1 fruit fly cellular context compared by ENCODE assay signal in genomic region chrX:2301613-2302522, dm6.
TF ChIP-seq lines count a peak whose summit lies in the region.

No protein-coding gene starts in this region.

TF ChIP-seq in whole organism, embryonic, 481 proteins besides CTCF, POLR2A, EP300 and RAD21 (continued from another document and continues in another):
- TF ChIP-seq ken (GFP tag; IDR thresholded peaks at IDR 0.05; lab: Robert Waterston, UW) (peak; percentile 74; the same call in 2 of the 3 replicates), CG12155 (GFP tag; optimal IDR thresholded peaks at IDR 0.05; lab: Kevin White, UChicago) (peak; percentile 78), CG5180 (GFP tag; optimal IDR thresholded peaks at IDR 0.05; lab: Kevin White, UChicago) (peak; percentile 70), twi (tag; optimal IDR thresholded peaks at IDR 0.05; lab: Kevin White, UChicago) (peak; percentile 71), oc (tag; optimal IDR thresholded peaks at IDR 0.05; lab: Kevin White, UChicago) (peak; percentile 76), prd (optimal IDR thresholded peaks at IDR 0.05; lab: Kevin White, UChicago) (no peak), prd (GFP tag; IDR thresholded peaks at IDR 0.05; lab: Robert Waterston, UW) (peak; percentile 90), H2.0 (GFP tag; IDR thresholded peaks at IDR 0.05; lab: Robert Waterston, UW) (peak; percentile 77), aop (GFP tag; IDR thresholded peaks at IDR 0.05; lab: Robert Waterston, UW) (no peak), odd (GFP tag; optimal IDR thresholded peaks at IDR 0.05; lab: Kevin White, UChicago) (peak; percentile 62), CG2889 (GFP tag; IDR thresholded peaks at IDR 0.05; lab: Robert Waterston, UW) (peak; percentile 51; the same call in 1 of the 3 replicates), Nf-YB (GFP tag; optimal IDR thresholded peaks at IDR 0.05; lab: Kevin White, UChicago) (peak; percentile 49), CG18764 (GFP tag; optimal IDR thresholded peaks at IDR 0.05; lab: Kevin White, UChicago) (peak; percentile 71), org-1 (GFP tag; optimal IDR thresholded peaks at IDR 0.05; lab: Kevin White, UChicago) (peak; percentile 85), CG7963 (GFP tag; IDR thresholded peaks at IDR 0.05; lab: Robert Waterston, UW; ENCODE audit: partially characterized antibody) (no peak), ind (GFP tag; optimal IDR thresholded peaks at IDR 0.05; lab: Kevin White, UChicago) (peak; percentile 85), hb (GFP tag; IDR thresholded peaks at IDR 0.05; lab: Robert Waterston, UW; ENCODE audit: partially characterized antibody) (no peak), CG4424 (GFP tag; optimal IDR thresholded peaks at IDR 0.05; lab: Kevin White, UChicago) (peak; percentile 79), unc-4 (GFP tag; IDR thresholded peaks at IDR 0.05; lab: Robert Waterston, UW; ENCODE audit: partially characterized antibody) (no peak), lilli (GFP tag; optimal IDR thresholded peaks at IDR 0.05; lab: Kevin White, UChicago) (peak; percentile 78), CG12942 (GFP tag; optimal IDR thresholded peaks at IDR 0.05; lab: Kevin White, UChicago) (peak; percentile 79), CG9215 (GFP tag; IDR thresholded peaks at IDR 0.05; lab: Robert Waterston, UW) (peak; percentile 70; the same call in 1 of the 2 replicates), CG2712 (tag; optimal IDR thresholded peaks at IDR 0.05; lab: Kevin White, UChicago) (peak; percentile 84), CG10431 (GFP tag; optimal IDR thresholded peaks at IDR 0.05; lab: Kevin White, UChicago) (peak; percentile 53), PHDP (tag; optimal IDR thresholded peaks at IDR 0.05; lab: Kevin White, UChicago) (peak; percentile 84), CG12219 (GFP tag; optimal IDR thresholded peaks at IDR 0.05; lab: Kevin White, UChicago) (peak; percentile 86), trem (tag; optimal IDR thresholded peaks at IDR 0.05; lab: Kevin White, UChicago) (peak; percentile 57), CG4730 (GFP tag; IDR thresholded peaks at IDR 0.05; lab: Robert Waterston, UW) (peak; percentile 67), ac (GFP tag; optimal IDR thresholded peaks at IDR 0.05; lab: Kevin White, UChicago) (peak; percentile 23), cwo (GFP tag; optimal IDR thresholded peaks at IDR 0.05; lab: Kevin White, UChicago) (peak; percentile 62), scrt (GFP tag; optimal IDR thresholded peaks at IDR 0.05; lab: Kevin White, UChicago) (peak; percentile 60), Lim3 (GFP tag; IDR thresholded peaks at IDR 0.05; lab: Robert Waterston, UW) (peak; percentile 63; the same call in 1 of the 2 replicates), kay (GFP tag; optimal IDR thresholded peaks at IDR 0.05; lab: Kevin White, UChicago) (peak; percentile 59), CG4820 (GFP tag; optimal IDR thresholded peaks at IDR 0.05; lab: Kevin White, UChicago) (peak; percentile 75), Fer2 (tag; optimal IDR thresholded peaks at IDR 0.05; lab: Kevin White, UChicago) (peak; percentile 60), mld (GFP tag; IDR thresholded peaks at IDR 0.05; lab: Robert Waterston, UW; ENCODE audit: partially characterized antibody) (no peak), Jarid2 (GFP tag; optimal IDR thresholded peaks at IDR 0.05; lab: Kevin White, UChicago) (peak; percentile 52), Spps (tag; optimal IDR thresholded peaks at IDR 0.05; lab: Kevin White, UChicago) (peak; percentile 55), CG4404 (GFP tag; IDR thresholded peaks at IDR 0.05; lab: Robert Waterston, UW) (peak; percentile 68), CG34376 (GFP tag; optimal IDR thresholded peaks at IDR 0.05; lab: Kevin White, UChicago) (peak; percentile 4), Doc3 (GFP tag; IDR thresholded peaks at IDR 0.05; lab: Robert Waterston, UW; ENCODE audit: partially characterized antibody) (no peak), CG1233 (GFP tag; optimal IDR thresholded peaks at IDR 0.05; lab: Kevin White, UChicago) (peak; percentile 78), CG2120 (GFP tag; optimal IDR thresholded peaks at IDR 0.05; lab: Kevin White, UChicago) (peak; percentile 69), sd (tag; optimal IDR thresholded peaks at IDR 0.05; lab: Kevin White, UChicago) (peak; percentile 37), Aef1 (GFP tag; IDR thresholded peaks at IDR 0.05; lab: Robert Waterston, UW) (peak; percentile 78), br (optimal IDR thresholded peaks at IDR 0.05; lab: Kevin White, UChicago) (no peak), Dad (GFP tag; optimal IDR thresholded peaks at IDR 0.05; lab: Kevin White, UChicago) (peak; percentile 75), CG14965 (GFP tag; optimal IDR thresholded peaks at IDR 0.05; lab: Kevin White, UChicago; ENCODE audit: borderline replicate concordance) (no peak), ap (GFP tag; IDR thresholded peaks at IDR 0.05; lab: Robert Waterston, UW) (peak; percentile 61), CG14014 (GFP tag; IDR thresholded peaks at IDR 0.05; lab: Robert Waterston, UW) (peak; percentile 73), CG12299 (tag; optimal IDR thresholded peaks at IDR 0.05; lab: Kevin White, UChicago) (peak; percentile 53), schlank (tag; optimal IDR thresholded peaks at IDR 0.05; lab: Kevin White, UChicago) (peak; percentile 60), knrl (GFP tag; IDR thresholded peaks at IDR 0.05; lab: Robert Waterston, UW; ENCODE audit: partially characterized antibody) (no peak), insv (GFP tag; optimal IDR thresholded peaks at IDR 0.05; lab: Kevin White, UChicago) (peak in 1 of 2 experiments; percentile 22), CG13287 (GFP tag; IDR thresholded peaks at IDR 0.05; lab: Robert Waterston, UW; ENCODE audit: partially characterized antibody) (no peak), CG43689 (GFP tag; IDR thresholded peaks at IDR 0.05; lab: Robert Waterston, UW) (0 out of 2 replicates have a peak, but pooled peaks have one; percentile 18), lmd (GFP tag; IDR thresholded peaks at IDR 0.05; lab: Robert Waterston, UW) (peak; percentile 90), Fer3 (tag; optimal IDR thresholded peaks at IDR 0.05; lab: Kevin White, UChicago) (peak; percentile 76), ash1 (GFP tag; optimal IDR thresholded peaks at IDR 0.05; lab: Kevin White, UChicago) (no peak), seq (GFP tag; IDR thresholded peaks at IDR 0.05; lab: Robert Waterston, UW) (peak; percentile 87), E2f1 (GFP tag; IDR thresholded peaks at IDR 0.05; lab: Robert Waterston, UW) (peak; percentile 79), Dfd (GFP tag; optimal IDR thresholded peaks at IDR 0.05; lab: Kevin White, UChicago) (no peak), danr (GFP tag; IDR thresholded peaks at IDR 0.05; lab: Robert Waterston, UW) (peak; percentile 82), chn (GFP tag; optimal IDR thresholded peaks at IDR 0.05; lab: Kevin White, UChicago) (peak; percentile 79), Gsc (GFP tag; IDR thresholded peaks at IDR 0.05; lab: Robert Waterston, UW) (peak; percentile 71), CG10654 (GFP tag; optimal IDR thresholded peaks at IDR 0.05; lab: Kevin White, UChicago) (peak; percentile 71), Lpt (GFP tag; optimal IDR thresholded peaks at IDR 0.05; lab: Kevin White, UChicago) (no peak), chm (GFP tag; IDR thresholded peaks at IDR 0.05; lab: Robert Waterston, UW) (peak; percentile 59; the same call in 1 of the 2 replicates), CG33557 (GFP tag; optimal IDR thresholded peaks at IDR 0.05; lab: Kevin White, UChicago) (peak; percentile 62), ATbp (GFP tag; optimal IDR thresholded peaks at IDR 0.05; lab: Kevin White, UChicago) (peak; percentile 79), tll (GFP tag; optimal IDR thresholded peaks at IDR 0.05; lab: Kevin White, UChicago) (no peak), btn (GFP tag; optimal IDR thresholded peaks at IDR 0.05; lab: Kevin White, UChicago) (peak; percentile 50), CG15479 (GFP tag; optimal IDR thresholded peaks at IDR 0.05; lab: Kevin White, UChicago) (no peak), D (optimal IDR thresholded peaks at IDR 0.05; lab: Kevin White, UChicago) (no peak), D (GFP tag; optimal IDR thresholded peaks at IDR 0.05; lab: Kevin White, UChicago) (peak; percentile 85), CG15696 (tag; optimal IDR thresholded peaks at IDR 0.05; lab: Kevin White, UChicago) (peak; percentile 47), Dip3 (GFP tag; optimal IDR thresholded peaks at IDR 0.05; lab: Kevin White, UChicago) (peak; percentile 54), caup (GFP tag; optimal IDR thresholded peaks at IDR 0.05; lab: Kevin White, UChicago; ENCODE audit: severe bottlenecking) (peak; percentile 81), CG12659 (GFP tag; optimal IDR thresholded peaks at IDR 0.05; lab: Kevin White, UChicago) (peak; percentile 85), hkb (optimal IDR thresholded peaks at IDR 0.05; lab: Kevin White, UChicago) (no peak), hkb (GFP tag; IDR thresholded peaks at IDR 0.05; lab: Robert Waterston, UW) (peak; percentile 85), gcm2 (GFP tag; optimal IDR thresholded peaks at IDR 0.05; lab: Kevin White, UChicago) (peak; percentile 45), repo (GFP tag; optimal IDR thresholded peaks at IDR 0.05; lab: Kevin White, UChicago) (peak; percentile 85), lbe (GFP tag; optimal IDR thresholded peaks at IDR 0.05; lab: Kevin White, UChicago) (no peak), H15 (GFP tag; IDR thresholded peaks at IDR 0.05; lab: Robert Waterston, UW) (peak; percentile 76), CG11723 (GFP tag; optimal IDR thresholded peaks at IDR 0.05; lab: Kevin White, UChicago) (peak; percentile 55), exex (tag; optimal IDR thresholded peaks at IDR 0.05; lab: Kevin White, UChicago) (no peak), CHES-1-like (GFP tag; optimal IDR thresholded peaks at IDR 0.05; lab: Kevin White, UChicago) (peak; percentile 88), CG8089 (GFP tag; optimal IDR thresholded peaks at IDR 0.05; lab: Kevin White, UChicago) (peak; percentile 82), CG18619 (GFP tag; optimal IDR thresholded peaks at IDR 0.05; lab: Kevin White, UChicago) (peak; percentile 74), HLHmδ (GFP tag; optimal IDR thresholded peaks at IDR 0.05; lab: Kevin White, UChicago) (no peak), CG13624 (GFP tag; optimal IDR thresholded peaks at IDR 0.05; lab: Kevin White, UChicago) (peak; percentile 81), Side (GFP tag; optimal IDR thresholded peaks at IDR 0.05; lab: Kevin White, UChicago) (peak; percentile 78), CG11247 (GFP tag; IDR thresholded peaks at IDR 0.05; lab: Robert Waterston, UW) (peak; percentile 66; the same call in 1 of the 2 replicates), C15 (GFP tag; IDR thresholded peaks at IDR 0.05; lab: Robert Waterston, UW) (peak; percentile 59; the same call in 1 of the 3 replicates), ci (GFP tag; IDR thresholded peaks at IDR 0.05; lab: Robert Waterston, UW) (peak; percentile 88), CG7786 (GFP tag; optimal IDR thresholded peaks at IDR 0.05; lab: Kevin White, UChicago) (peak; percentile 82), shn (GFP tag; optimal IDR thresholded peaks at IDR 0.05; lab: Kevin White, UChicago) (peak; percentile 84), CG8478 (optimal IDR thresholded peaks at IDR 0.05; lab: Kevin White, UChicago) (no peak), slp2 (GFP tag; optimal IDR thresholded peaks at IDR 0.05; lab: Kevin White, UChicago) (peak; percentile 86), CG14860 (GFP tag; IDR thresholded peaks at IDR 0.05; lab: Robert Waterston, UW; ENCODE audit: partially characterized antibody) (no peak), tap (tag; optimal IDR thresholded peaks at IDR 0.05; lab: Kevin White, UChicago) (peak; percentile 81), zfh2 (GFP tag; optimal IDR thresholded peaks at IDR 0.05; lab: Kevin White, UChicago) (peak; percentile 68), CG18599 (GFP tag; optimal IDR thresholded peaks at IDR 0.05; lab: Kevin White, UChicago) (peak; percentile 86), CG7271 (tag; optimal IDR thresholded peaks at IDR 0.05; lab: Kevin White, UChicago) (no peak), CG15601 (tag; optimal IDR thresholded peaks at IDR 0.05; lab: Kevin White, UChicago) (peak; percentile 76), Hr3 (GFP tag; optimal IDR thresholded peaks at IDR 0.05; lab: Kevin White, UChicago) (peak; percentile 69), Dll (GFP tag; IDR thresholded peaks at IDR 0.05; lab: Robert Waterston, UW; ENCODE audit: partially characterized antibody) (no peak), lov (optimal IDR thresholded peaks at IDR 0.05; lab: Kevin White, UChicago) (no peak), lov (GFP tag; IDR thresholded peaks at IDR 0.05; lab: Robert Waterston, UW) (peak; percentile 76; the same call in 1 of the 3 replicates), gcm (GFP tag; optimal IDR thresholded peaks at IDR 0.05; lab: Kevin White, UChicago) (peak; percentile 76), CG30403 (GFP tag; optimal IDR thresholded peaks at IDR 0.05; lab: Kevin White, UChicago) (peak; percentile 83), CG7357 (GFP tag; IDR thresholded peaks at IDR 0.05; lab: Robert Waterston, UW) (peak; percentile 77), ttk (GFP tag; IDR thresholded peaks at IDR 0.05; lab: Robert Waterston, UW) (peak; percentile 83), emc (GFP tag; optimal IDR thresholded peaks at IDR 0.05; lab: Kevin White, UChicago) (peak; percentile 43), Max (GFP tag; optimal IDR thresholded peaks at IDR 0.05; lab: Kevin White, UChicago) (peak; percentile 58), Doc2 (GFP tag; IDR thresholded peaks at IDR 0.05; lab: Robert Waterston, UW) (0 out of 2 replicates have a peak, but pooled peaks have one; percentile 11), CG15269 (tag; optimal IDR thresholded peaks at IDR 0.05; lab: Kevin White, UChicago) (peak; percentile 89), sqz (GFP tag; optimal IDR thresholded peaks at IDR 0.05; lab: Kevin White, UChicago) (peak; percentile 76), Rfx (GFP tag; IDR thresholded peaks at IDR 0.05; lab: Robert Waterston, UW) (peak; percentile 79), yki (optimal IDR thresholded peaks at IDR 0.05; lab: Kevin White, UChicago) (no peak), gem (tag; optimal IDR thresholded peaks at IDR 0.05; lab: Kevin White, UChicago) (peak; percentile 87), CG10321 (GFP tag; IDR thresholded peaks at IDR 0.05; lab: Robert Waterston, UW) (0 out of 2 replicates have a peak, but pooled peaks have one; percentile 56), CG7372 (GFP tag; IDR thresholded peaks at IDR 0.05; lab: Robert Waterston, UW) (peak; percentile 75), sima (GFP tag; optimal IDR thresholded peaks at IDR 0.05; lab: Kevin White, UChicago) (no peak), CG12104 (GFP tag; optimal IDR thresholded peaks at IDR 0.05; lab: Kevin White, UChicago) (peak; percentile 65), CG12744 (GFP tag; optimal IDR thresholded peaks at IDR 0.05; lab: Kevin White, UChicago) (peak; percentile 66), CG18262 (tag; optimal IDR thresholded peaks at IDR 0.05; lab: Kevin White, UChicago) (peak; percentile 86), CG12391 (tag; optimal IDR thresholded peaks at IDR 0.05; lab: Kevin White, UChicago) (peak; percentile 79), Opbp (GFP tag; IDR thresholded peaks at IDR 0.05; lab: Robert Waterston, UW; ENCODE audit: partially characterized antibody) (no peak)
